Fruit fly (Drosophila melanogaster): Measurements from ENCODE around the gene CG13813.

DNA sequence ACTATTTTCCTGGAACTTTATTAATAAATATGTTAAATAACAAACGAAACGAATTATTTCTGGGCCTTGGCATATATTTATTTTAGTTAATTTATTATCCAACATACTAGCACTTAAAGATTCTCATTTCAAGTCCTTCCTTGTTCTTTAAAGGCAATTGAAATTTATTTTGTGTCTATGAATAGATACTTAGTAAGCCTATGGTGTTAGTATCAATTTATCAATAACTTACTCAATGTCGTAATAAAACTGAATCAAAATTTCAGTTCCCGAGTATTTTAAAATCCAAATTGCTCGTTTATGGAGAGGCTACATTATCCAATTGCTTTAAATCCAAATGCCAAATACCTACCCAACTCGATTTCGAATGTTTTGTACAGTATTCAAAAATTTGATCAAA, 34.0 kb downstream of the CG13813 start, which contains the start of gene CG32228:
- TF ChIP-seq E2f2 (GFP tag; IDR thresholded peaks at IDR 0.05) (no peak), unc-4 (GFP tag; IDR thresholded peaks at IDR 0.05; ENCODE audit: partially characterized antibody) (no peak), psq (GFP tag; optimal IDR thresholded peaks at IDR 0.05) (no peak), Gsc (GFP tag; IDR thresholded peaks at IDR 0.05) (no peak), CG17829 (tag; optimal IDR thresholded peaks at IDR 0.05) (no peak), pan (optimal IDR thresholded peaks at IDR 0.05) (no peak), pan (GFP tag; optimal IDR thresholded peaks at IDR 0.05 in 1 of 2, IDR thresholded peaks at IDR 0.05 in 1 of 2) (no peak), dan (GFP tag; IDR thresholded peaks at IDR 0.05) (no peak)
